Worm (Caenorhabditis elegans) whole organism, late embryonic: ENCODE measurements around the gene nlp-35.

Source experiments
- C08G9.2 ChIP-seq: sonication (generic microtip); optimal IDR thresholded peaks from 2 replicates; lab custom pipeline; 2016; ENCODE audit warnings: mild to moderate bottlenecking, missing genetic modification characterization, moderate library complexity, missing compliant biosample characterization
- C38D4.7 ChIP-seq: fragments of 200-800 bp; sonication (Bioruptor generic); optimal IDR thresholded peaks from 2 replicates; lab custom pipeline; 2018; ENCODE audit warnings: mild to moderate bottlenecking, missing genetic modification characterization, moderate library complexity, missing compliant biosample characterization
- F13H6.1 ChIP-seq: sonication (generic microtip); optimal IDR thresholded peaks from 2 replicates; lab custom pipeline; 2016; ENCODE audit warnings: missing genetic modification characterization, missing compliant biosample characterization
- K09A11.1 ChIP-seq: sonication (generic microtip); optimal IDR thresholded peaks from 2 replicates; lab custom pipeline; 2017; ENCODE audit warnings: antibody characterized with exemption, mild to moderate bottlenecking, missing genetic modification characterization, missing compliant biosample characterization; ENCODE audit not compliant: insufficient read depth
- Y22D7AL.16 ChIP-seq: sonication (generic microtip); optimal IDR thresholded peaks from 2 replicates; lab custom pipeline; 2016; ENCODE audit warnings: missing genetic modification characterization, missing compliant biosample characterization
- ahr-1 ChIP-seq: sonication (generic microtip); optimal IDR thresholded peaks from 2 replicates; lab custom pipeline; 2016; ENCODE audit warnings: missing genetic modification characterization, missing compliant biosample characterization
- ama-1 ChIP-seq: fragments of 150-350 bp; optimal IDR thresholded peaks from 2 replicates; lab custom pipeline; 2014
- ceh-14 ChIP-seq: sonication (generic microtip); optimal IDR thresholded peaks from 2 replicates; lab custom pipeline; 2016; ENCODE audit warnings: missing genotype, missing genetic modification characterization, missing compliant biosample characterization
- ceh-18 ChIP-seq: sonication (generic microtip); optimal IDR thresholded peaks from 2 replicates; lab custom pipeline; 2016; ENCODE audit warnings: missing genetic modification characterization, missing compliant biosample characterization
- ceh-24 ChIP-seq: sonication (generic microtip); optimal IDR thresholded peaks from 2 replicates; lab custom pipeline; 2016; ENCODE audit warnings: mild to moderate bottlenecking, missing genetic modification characterization, missing compliant biosample characterization
- ceh-34 ChIP-seq: sonication (generic microtip); optimal IDR thresholded peaks from 2 replicates; lab custom pipeline; 2016; ENCODE audit warnings: mild to moderate bottlenecking, missing genetic modification characterization, missing compliant biosample characterization
- ceh-48 ChIP-seq: sonication (generic microtip); optimal IDR thresholded peaks from 2 replicates; lab custom pipeline; 2016; ENCODE audit warnings: missing genetic modification characterization, inconsistent platforms, missing compliant biosample characterization
- ceh-9 ChIP-seq: sonication (generic microtip); optimal IDR thresholded peaks from 2 replicates; lab custom pipeline; 2016; ENCODE audit warnings: mild to moderate bottlenecking, missing genetic modification characterization, inconsistent platforms, missing compliant biosample characterization
- elt-2 ChIP-seq: sonication (generic microtip); optimal IDR thresholded peaks from 2 replicates; lab custom pipeline; 2016; ENCODE audit warnings: missing genetic modification reagents, missing genetic modification characterization, missing compliant biosample characterization
- eyg-1 ChIP-seq: sonication (generic microtip); optimal IDR thresholded peaks from 2 replicates; lab custom pipeline; 2016; ENCODE audit warnings: missing genotype, missing genetic modification characterization, missing compliant biosample characterization
- hlh-13 ChIP-seq: fragments of 200-800 bp; sonication (Bioruptor generic); optimal IDR thresholded peaks from 2 replicates; lab custom pipeline; 2018; ENCODE audit warnings: mild to moderate bottlenecking, missing genetic modification characterization, missing compliant biosample characterization
- hlh-30 ChIP-seq: sonication (generic microtip); optimal IDR thresholded peaks from 2 replicates; lab custom pipeline; 2017; ENCODE audit warnings: antibody characterized with exemption, missing genetic modification characterization, missing compliant biosample characterization; ENCODE audit not compliant: insufficient read depth
- hlh-6 ChIP-seq: sonication (generic microtip); optimal IDR thresholded peaks from 2 replicates; lab custom pipeline; 2016; ENCODE audit warnings: missing genotype, missing genetic modification characterization, missing compliant biosample characterization
- mec-3 ChIP-seq: sonication (generic microtip); optimal IDR thresholded peaks from 2 replicates; lab custom pipeline; 2016; ENCODE audit warnings: borderline replicate concordance, missing genetic modification characterization, missing compliant biosample characterization
- nhr-232 ChIP-seq: sonication (generic microtip); optimal IDR thresholded peaks from 2 replicates; lab custom pipeline; 2016; ENCODE audit warnings: missing genetic modification characterization, missing compliant biosample characterization
- npax-4 ChIP-seq: sonication (generic microtip); optimal IDR thresholded peaks from 2 replicates; lab custom pipeline; 2016; ENCODE audit warnings: missing genetic modification characterization, missing compliant biosample characterization
- odd-2 ChIP-seq: sonication (generic microtip); optimal IDR thresholded peaks from 2 replicates; lab custom pipeline; 2017; ENCODE audit warnings: antibody characterized with exemption, mild to moderate bottlenecking, missing genetic modification characterization, missing compliant biosample characterization
- pag-3 ChIP-seq: sonication (generic microtip); optimal IDR thresholded peaks from 2 replicates; lab custom pipeline; 2016; ENCODE audit warnings: missing compliant biosample characterization, missing genetic modification characterization, borderline replicate concordance
- pat-9 ChIP-seq: fragments of 200-800 bp; sonication (Bioruptor generic); optimal IDR thresholded peaks from 2 replicates; lab custom pipeline; 2018; ENCODE audit warnings: mild to moderate bottlenecking, missing genetic modification characterization, moderate library complexity, missing compliant biosample characterization
- ref-2 ChIP-seq: sonication (generic microtip); optimal IDR thresholded peaks from 2 replicates; lab custom pipeline; 2016; ENCODE audit warnings: missing genetic modification characterization, missing compliant biosample characterization
- rnt-1 ChIP-seq: sonication (generic microtip); optimal IDR thresholded peaks from 2 replicates; lab custom pipeline; 2016; ENCODE audit warnings: missing genetic modification characterization, missing compliant biosample characterization
- sdc-2 ChIP-seq: sonication (generic microtip); optimal IDR thresholded peaks from 2 replicates; lab custom pipeline; 2016; ENCODE audit warnings: missing genotype, missing genetic modification characterization, missing compliant biosample characterization
- sox-2 ChIP-seq: fragments of 200-800 bp; sonication (Bioruptor generic); IDR thresholded peaks from 2 replicates; pipeline ENCODE4 v1.3.6; 2022; ENCODE audit warnings: missing genetic modification reagents, missing genetic modification characterization, missing compliant biosample characterization
- syd-9 ChIP-seq: sonication (generic microtip); optimal IDR thresholded peaks from 2 replicates; lab custom pipeline; 2016; ENCODE audit warnings: mild to moderate bottlenecking, missing genetic modification characterization, moderate library complexity, missing compliant biosample characterization
- ttx-3 ChIP-seq: sonication (generic microtip); optimal IDR thresholded peaks from 2 replicates; lab custom pipeline; 2016; ENCODE audit warnings: missing genetic modification reagents, missing genetic modification characterization, missing compliant biosample characterization
- unc-3 ChIP-seq, 2 experiments: fragments of 200-800 bp in 1 of 2; sonication (Bioruptor generic) in 1 of 2; sonication (generic microtip) in 1 of 2; conservative IDR thresholded peaks in 1 of 2; optimal IDR thresholded peaks in 1 of 2; 2 replicates each; pipeline versions ENCODE4 v1.3.6 to Lab custom; 2016 to 2022; ENCODE audit warnings: missing compliant biosample characterization in 2 of 2, missing genetic modification characterization in 2 of 2, missing genetic modification reagents in 1 of 2
- unc-42 ChIP-seq: sonication (generic microtip); optimal IDR thresholded peaks from 2 replicates; lab custom pipeline; 2016; ENCODE audit warnings: missing genotype, missing genetic modification characterization, missing compliant biosample characterization
- unc-55 ChIP-seq: sonication (generic microtip); optimal IDR thresholded peaks from 2 replicates; lab custom pipeline; 2017; ENCODE audit warnings: missing biosample characterization, missing genetic modification reagents, missing genetic modification characterization
- unc-86 ChIP-seq: sonication (generic microtip); optimal IDR thresholded peaks from 2 replicates; lab custom pipeline; 2016; ENCODE audit warnings: missing genetic modification characterization, missing compliant biosample characterization
- zip-5 ChIP-seq: sonication (generic microtip); optimal IDR thresholded peaks from 2 replicates; lab custom pipeline; 2016; ENCODE audit warnings: missing genetic modification characterization, missing compliant biosample characterization
- ztf-16 ChIP-seq: sonication (generic microtip); optimal IDR thresholded peaks from 2 replicates; lab custom pipeline; 2017; ENCODE audit warnings: missing genetic modification characterization, missing compliant biosample characterization

nlp-35 gene

ce11 chrIV:9545986-9546385 is 27.3 kb upstream of the nlp-35 start, which contains the start of gene T05A1.5:
Gene T05A1.5, plus strand, starts transcription at chrIV:9546286.
- TF ChIP-seq nhr-232 (tag; lab: Kevin White, UChicago) (no peak), elt-2 (tag; lab: Kevin White, UChicago) (no peak)

- TF ChIP-seq pag-3 (no peak), ceh-24 (tag; lab: Kevin White, UChicago) (no peak)
- TF ChIP-seq, all 69 proteins: peak for 0
Observed at ce11 chrIV:9540342-9540856, 21.7 kb upstream of the nlp-35 start, which contains the start of gene fbl-1. Gene fbl-1, plus strand, starts transcription at chrIV:9540806.

- TF ChIP-seq ceh-48 (tag; lab: Kevin White, UChicago) (no peak), rnt-1 (peak; percentile 28), unc-55 (GFP tag; lab: Kevin White, UChicago) (peak; percentile 96), ceh-9 (tag; lab: Kevin White, UChicago) (no peak), ceh-18 (tag; lab: Kevin White, UChicago) (peak; percentile 66)
Observed at ce11 chrIV:9538214-9538613, 19.5 kb upstream of the nlp-35 start.

ce11 chrIV:9537500-9537899 is 18.8 kb upstream of the nlp-35 start:
- TF ChIP-seq ceh-48 (tag; lab: Kevin White, UChicago) (no peak), ama-1 (lab: Kevin White, UChicago) (no peak), elt-2 (tag; lab: Kevin White, UChicago) (peak; percentile 2), mec-3 (tag; lab: Kevin White, UChicago) (no peak), syd-9 (no peak), pag-3 (no peak)
- TF ChIP-seq, all 69 proteins: peak for 1

ce11 chrIV:9536124-9536523 is 17.4 kb upstream of the nlp-35 start:
- TF ChIP-seq unc-42 (tag; lab: Kevin White, UChicago) = no peak

ce11 chrIV:9535105-9535504 is 16.4 kb upstream of the nlp-35 start:
- TF ChIP-seq ztf-16 (tag; lab: Kevin White, UChicago) (no peak), ref-2 (tag; lab: Kevin White, UChicago) (no peak), hlh-13 (no peak), hlh-30 (no peak), F13H6.1 (tag; lab: Kevin White, UChicago) (no peak), C08G9.2 (no peak), ceh-48 (tag; lab: Kevin White, UChicago) (no peak), ceh-18 (tag; lab: Kevin White, UChicago) (no peak), elt-2 (tag; lab: Kevin White, UChicago) (no peak), hlh-6 (tag; lab: Kevin White, UChicago) (no peak), unc-55 (GFP tag; lab: Kevin White, UChicago) (no peak), unc-86 (tag; lab: Kevin White, UChicago) (no peak), pat-9 (tag; lab: Kevin White, UChicago) (no peak), nhr-232 (tag; lab: Kevin White, UChicago) (no peak), Y22D7AL.16 (no peak), npax-4 (tag; lab: Kevin White, UChicago) (no peak), eyg-1 (tag; lab: Kevin White, UChicago) (no peak)

ce11 chrIV:9534342-9534741 is 15.6 kb upstream of the nlp-35 start:
- no peak for TF ChIP-seq sox-2 (GFP tag; lab: Robert Waterston, UW)
- TF ChIP-seq hlh-30 = peak; percentile 78
- TF ChIP-seq syd-9 = no peak
- no peak for TF ChIP-seq odd-2
- TF ChIP-seq ceh-24 (tag; lab: Kevin White, UChicago) = no peak
- no peak for TF ChIP-seq ref-2 (tag; lab: Kevin White, UChicago)

ce11 chrIV:9533071-9533470 is 14.3 kb upstream of the nlp-35 start, which contains the start of gene F56H11.2:
Gene F56H11.2, minus strand, starts transcription at chrIV:9533171.
- no peak for TF ChIP-seq pag-3
- no peak for TF ChIP-seq npax-4 (tag; lab: Kevin White, UChicago)
- no peak for TF ChIP-seq C38D4.7 (GFP tag; lab: Kevin White, UChicago)
- no peak for TF ChIP-seq K09A11.1 (tag; lab: Kevin White, UChicago)
- TF ChIP-seq ceh-14 (tag; lab: Kevin White, UChicago) = no peak
- TF ChIP-seq mec-3 (tag; lab: Kevin White, UChicago) = no peak
- TF ChIP-seq ceh-34 (tag; lab: Kevin White, UChicago) = no peak
- no peak for TF ChIP-seq ahr-1
- TF ChIP-seq F13H6.1 (tag; lab: Kevin White, UChicago) = no peak
- TF ChIP-seq sdc-2 (tag; lab: Kevin White, UChicago) = no peak
- TF ChIP-seq ttx-3 (tag; lab: Kevin White, UChicago) = no peak
- TF ChIP-seq hlh-13 = no peak
- TF ChIP-seq unc-42 (tag; lab: Kevin White, UChicago) = no peak
- no peak for TF ChIP-seq zip-5 (tag; lab: Kevin White, UChicago)
- TF ChIP-seq unc-3 (GFP tag; conservative IDR thresholded peaks at IDR 0.05; lab: Robert Waterston, UW) = no peak
- TF ChIP-seq unc-3 (tag; optimal IDR thresholded peaks at IDR 0.05; lab: Kevin White, UChicago) = no peak
- TF ChIP-seq rnt-1 = no peak
